Worm (Caenorhabditis elegans) whole organism, L3 larva: Measurements from ENCODE around the gene pfd-4.
A peak's percentile ranks its signal among the peaks of the same experiment; 100 is the strongest.

Source experiments
- R02D3.7 ChIP-seq: fragments of 150-350 bp; optimal IDR thresholded peaks from 2 replicates; lab custom pipeline; 2014; ENCODE audit warnings: missing biosample characterization, missing genetic modification characterization
- ZK546.5 ChIP-seq: sonication (generic microtip); optimal IDR thresholded peaks from 2 replicates; lab custom pipeline; 2017; ENCODE audit warnings: missing biosample characterization, missing genetic modification characterization
- aly-2 ChIP-seq: fragments of 150-350 bp; optimal IDR thresholded peaks from 2 replicates; lab custom pipeline; 2014; ENCODE audit warnings: missing biosample characterization, missing genetic modification characterization
- ama-1 ChIP-seq: fragments of 150-350 bp; optimal IDR thresholded peaks from 2 replicates; lab custom pipeline; 2018
- ceh-28 ChIP-seq: fragments of 150-350 bp; optimal IDR thresholded peaks from 2 replicates; lab custom pipeline; 2014; ENCODE audit warnings: missing biosample characterization, missing genetic modification reagents, missing genetic modification characterization
- ceh-9 ChIP-seq: sonication (generic microtip); optimal IDR thresholded peaks from 2 replicates; lab custom pipeline; 2018; ENCODE audit warnings: missing biosample characterization, missing genetic modification characterization
- daf-12 ChIP-seq: fragments of 150-350 bp; optimal IDR thresholded peaks from 2 replicates; lab custom pipeline; 2014; ENCODE audit warnings: missing biosample characterization, missing genetic modification reagents, missing genetic modification characterization
- egl-27 ChIP-seq: sonication (generic microtip); optimal IDR thresholded peaks from 4 replicates; lab custom pipeline; 2017; ENCODE audit warnings: missing biosample characterization, missing genetic modification reagents, missing genetic modification characterization
- egl-5 ChIP-seq: fragments of 150-350 bp; optimal IDR thresholded peaks from 2 replicates; lab custom pipeline; 2017; ENCODE audit warnings: missing biosample characterization, missing genetic modification reagents, missing genetic modification characterization, inconsistent platforms
- elt-1 ChIP-seq: fragments of 150-350 bp; optimal IDR thresholded peaks from 2 replicates; lab custom pipeline; 2014; ENCODE audit warnings: missing biosample characterization, missing genetic modification characterization
- elt-3 ChIP-seq, 3 experiments: fragments of 150-350 bp in 1 of 3; sonication (generic microtip) in 2 of 3; optimal IDR thresholded peaks; 2 replicates in 2 of 3; 4 replicates in 1 of 3; lab custom pipeline; 2014 to 2017; ENCODE audit warnings: missing biosample characterization in 3 of 3, missing genetic modification characterization in 3 of 3
- eor-1 ChIP-seq, 2 experiments: fragments of 150-350 bp; optimal IDR thresholded peaks; 2 replicates each; lab custom pipeline; 2014 to 2018; ENCODE audit warnings: missing biosample characterization in 2 of 2, missing genetic modification characterization in 2 of 2
- hmg-11 ChIP-seq: sonication (generic microtip); optimal IDR thresholded peaks from 2 replicates; lab custom pipeline; 2016; ENCODE audit warnings: missing genetic modification characterization, missing compliant biosample characterization
- jun-1 ChIP-seq: fragments of 150-350 bp; optimal IDR thresholded peaks from 2 replicates; lab custom pipeline; 2014; ENCODE audit warnings: missing biosample characterization, missing genetic modification reagents, missing genetic modification characterization
- lin-39 ChIP-seq: fragments of 150-350 bp; optimal IDR thresholded peaks from 2 replicates; lab custom pipeline; 2018; ENCODE audit warnings: missing biosample characterization, missing genetic modification reagents, missing genetic modification characterization
- lsy-12 ChIP-seq: sonication (generic microtip); optimal IDR thresholded peaks from 2 replicates; lab custom pipeline; 2016; ENCODE audit warnings: mild to moderate bottlenecking, missing genetic modification characterization, missing compliant biosample characterization
- mdl-1 ChIP-seq: fragments of 150-350 bp; optimal IDR thresholded peaks from 2 replicates; lab custom pipeline; 2014; ENCODE audit warnings: missing biosample characterization, missing genetic modification characterization
- mml-1 ChIP-seq: fragments of 150-350 bp; sonication (generic microtip); optimal IDR thresholded peaks from 3 replicates; lab custom pipeline; 2014; ENCODE audit warnings: missing biosample characterization, missing genetic modification characterization
- nfya-1 ChIP-seq: sonication (generic microtip); optimal IDR thresholded peaks from 2 replicates; lab custom pipeline; 2017; ENCODE audit warnings: missing genetic modification characterization, mild to moderate bottlenecking, missing compliant biosample characterization, antibody characterized with exemption, moderate library complexity; ENCODE audit not compliant: insufficient read depth
- nhr-11 ChIP-seq: fragments of 150-350 bp; optimal IDR thresholded peaks from 2 replicates; lab custom pipeline; 2014; ENCODE audit warnings: missing biosample characterization, missing genetic modification characterization
- nhr-23 ChIP-seq: fragments of 150-350 bp; optimal IDR thresholded peaks from 2 replicates; lab custom pipeline; 2014; ENCODE audit warnings: missing biosample characterization, missing genetic modification reagents, missing genetic modification characterization
- nhr-28 ChIP-seq: fragments of 150-350 bp; optimal IDR thresholded peaks from 2 replicates; lab custom pipeline; 2014; ENCODE audit warnings: missing biosample characterization, missing genetic modification characterization
- nhr-77 ChIP-seq: fragments of 150-350 bp; optimal IDR thresholded peaks from 2 replicates; lab custom pipeline; 2014; ENCODE audit warnings: missing biosample characterization, missing genetic modification characterization
- pqm-1 ChIP-seq: fragments of 150-350 bp; optimal IDR thresholded peaks from 2 replicates; lab custom pipeline; 2017; ENCODE audit warnings: missing biosample characterization, missing genetic modification characterization, inconsistent platforms
- skn-1 ChIP-seq: fragments of 150-350 bp; optimal IDR thresholded peaks from 2 replicates; lab custom pipeline; 2014; ENCODE audit warnings: missing biosample characterization, missing genetic modification characterization
- snpc-4 ChIP-seq: fragments of 150-350 bp; optimal IDR thresholded peaks from 2 replicates; lab custom pipeline; 2014; ENCODE audit warnings: missing biosample characterization, missing genetic modification characterization
- tbx-2 ChIP-seq: sonication (generic microtip); optimal IDR thresholded peaks from 2 replicates; lab custom pipeline; 2016; ENCODE audit warnings: mild to moderate bottlenecking, missing genetic modification characterization, missing compliant biosample characterization
- unc-62 ChIP-seq: fragments of 150-350 bp; sonication (generic microtip); optimal IDR thresholded peaks from 4 replicates; lab custom pipeline; 2014; ENCODE audit warnings: missing biosample characterization, missing genetic modification reagents, missing genetic modification characterization

The pfd-4 gene

ce11 chrIV:11348822-11349221 is 33.8 kb downstream of the pfd-4 start:
- TF ChIP-seq egl-27 (no peak), lin-39 (tag; lab: Kevin White, UChicago) (peak; percentile 69)
- TF ChIP-seq, all 47 proteins: peak for 1

ce11 chrIV:11349747-11350146 is 34.7 kb downstream of the pfd-4 start:
- TF ChIP-seq lin-39 (tag; lab: Kevin White, UChicago) (peak; percentile 62), mml-1 (tag; lab: Kevin White, UChicago) (no peak), elt-3 (tag; optimal IDR thresholded peaks at IDR 0.05; lab: Kevin White, UChicago) (no peak), nfya-1 (tag; lab: Kevin White, UChicago) (peak; percentile 41), lsy-12 (tag; lab: Kevin White, UChicago) (no peak), elt-1 (tag; lab: Kevin White, UChicago) (no peak), pqm-1 (tag; lab: Kevin White, UChicago) (no peak)

DNA sequence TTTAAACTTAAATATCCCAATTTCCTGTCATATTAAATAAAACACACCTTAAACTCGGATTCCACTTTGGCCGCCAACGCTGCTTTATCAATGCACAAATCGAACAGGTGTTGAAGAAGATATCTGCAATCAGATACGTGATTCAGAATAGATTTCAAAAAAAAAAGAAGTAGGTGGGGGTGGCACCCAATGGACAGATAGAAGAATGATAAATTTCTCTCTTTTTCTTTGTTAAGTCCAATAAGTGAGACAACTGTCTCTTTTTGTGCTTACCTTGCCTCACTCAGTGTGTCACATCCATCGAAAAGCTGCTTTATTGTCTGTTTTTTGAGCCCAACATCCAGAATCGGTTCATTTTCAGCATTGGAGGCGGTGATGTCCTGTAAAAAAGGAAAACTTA is 35.8 kb downstream of the pfd-4 start:
- TF ChIP-seq lin-39 (tag; lab: Kevin White, UChicago) (peak; percentile 29), egl-27 (no peak), nfya-1 (tag; lab: Kevin White, UChicago) (peak; percentile 13), snpc-4 (no peak), eor-1 (tag; optimal IDR thresholded peaks at IDR 0.05; lab: Kevin White, UChicago) (no peak)

ce11 chrIV:11351563-11351962 is 36.6 kb downstream of the pfd-4 start:
- no peak for TF ChIP-seq ceh-28 (tag; lab: Kevin White, UChicago)
- no peak for TF ChIP-seq ZK546.5 (tag; lab: Kevin White, UChicago)
- no peak for TF ChIP-seq daf-12 (tag; lab: Kevin White, UChicago)
- TF ChIP-seq nhr-11 (tag; lab: Kevin White, UChicago): no peak
- no peak for TF ChIP-seq tbx-2 (tag; lab: Kevin White, UChicago)
- TF ChIP-seq skn-1 (tag; lab: Kevin White, UChicago): no peak
- TF ChIP-seq R02D3.7 (tag; lab: Kevin White, UChicago): no peak
- TF ChIP-seq egl-27: no peak

ce11 chrIV:11352768-11353167 is 37.8 kb downstream of the pfd-4 start:
- peak; percentile 8 for TF ChIP-seq nhr-11 (tag; lab: Kevin White, UChicago)
- no peak for TF ChIP-seq ZK546.5 (tag; lab: Kevin White, UChicago)

DNA sequence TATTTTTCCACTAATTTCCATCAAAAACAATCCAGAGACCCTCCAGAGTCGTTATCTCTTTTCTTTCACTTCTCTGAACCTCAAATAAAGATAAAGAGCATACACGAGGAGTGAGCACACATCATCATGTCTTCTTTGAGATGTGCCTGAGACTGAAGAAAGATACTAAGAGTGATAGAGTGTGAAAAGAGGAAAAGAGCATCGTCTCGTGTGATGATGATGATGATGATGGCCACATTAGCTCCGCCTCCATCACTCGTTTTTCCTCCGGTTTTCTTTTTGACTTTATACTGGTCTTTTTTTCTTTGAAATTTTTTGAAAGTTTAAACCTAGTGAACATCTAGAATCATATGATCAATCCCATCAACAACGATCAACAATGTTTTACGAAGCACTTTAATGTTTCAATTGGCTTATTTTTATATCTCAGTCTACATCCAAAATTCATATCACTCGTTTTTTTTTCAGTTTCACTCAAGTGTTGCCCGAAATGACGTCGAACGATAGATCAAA is 39.0 kb downstream of the pfd-4 start, which contains the start of gene T01G1.2:
Gene T01G1.2 (plus strand): TSS at position 463 of the 513 bp plus-strand sequence.
- TF ChIP-seq lin-39 (tag; lab: Kevin White, UChicago) (peak; percentile 87), nhr-23 (tag; lab: Kevin White, UChicago) (no peak), skn-1 (tag; lab: Kevin White, UChicago) (peak; percentile 29), nhr-28 (tag; lab: Kevin White, UChicago) (no peak), egl-5 (tag; lab: Kevin White, UChicago) (peak; percentile 62), hmg-11 (tag; lab: Kevin White, UChicago) (peak; percentile 15), nfya-1 (tag; lab: Kevin White, UChicago) (peak; percentile 59), elt-1 (tag; lab: Kevin White, UChicago) (peak; percentile 56), nhr-77 (tag; lab: Kevin White, UChicago) (no peak)

ce11 chrIV:11359769-11360168 is 44.8 kb downstream of the pfd-4 start, which contains the start of gene klp-12:
klp-12 (minus strand) TSS chrIV:11359869.
- TF ChIP-seq unc-62 (GFP tag; lab: Kevin White, UChicago) (no peak), ceh-9 (tag; lab: Kevin White, UChicago) (no peak), mdl-1 (tag; lab: Kevin White, UChicago) (no peak), R02D3.7 (tag; lab: Kevin White, UChicago) (no peak), aly-2 (no peak), ama-1 (no peak), lin-39 (tag; lab: Kevin White, UChicago) (no peak), nfya-1 (tag; lab: Kevin White, UChicago) (no peak), egl-5 (tag; lab: Kevin White, UChicago) (no peak), jun-1 (tag; lab: Kevin White, UChicago) (no peak)
